Worm (Caenorhabditis elegans): ENCODE results near the gene ins-7.
"Not testable (repeated sequence)": the region's sequence is repeated elsewhere in the genome, so short reads cannot be mapped to it uniquely, and the experiment has no call there.

Gene ins-7

DNA sequence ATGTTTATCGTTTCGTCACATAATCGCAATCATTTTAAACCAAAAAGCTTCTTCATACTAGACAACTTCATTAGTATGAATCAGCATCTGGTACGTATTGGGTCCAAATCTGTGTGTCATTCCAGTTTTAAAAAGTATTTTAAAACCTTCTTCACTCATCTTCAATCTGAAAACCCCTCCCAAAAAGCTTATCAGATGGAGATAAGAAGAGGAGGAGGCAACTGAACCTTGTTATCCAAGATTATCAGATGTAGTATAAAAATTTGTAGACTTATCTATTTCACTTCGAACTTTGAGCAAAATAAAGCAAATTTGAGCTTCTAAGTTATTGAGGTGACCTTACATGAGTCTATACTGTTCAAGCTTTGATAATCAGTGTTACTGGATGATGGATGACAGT, 27.2 kb upstream of the ins-7 start, which contains the start of gene nhr-38:
TSS of gene nhr-38 (plus strand) at position 301 of the 400 bp plus-strand sequence.
- no peak for TF ChIP-seq tab-1 (GFP tag; IDR thresholded peaks at IDR 0.05)
- TF ChIP-seq ref-1 (GFP tag; conservative IDR thresholded peaks at IDR 0.05), result no peak
- no peak for TF ChIP-seq cog-1 (tag; optimal IDR thresholded peaks at IDR 0.05)
- TF ChIP-seq klf-2 (GFP tag; conservative IDR thresholded peaks at IDR 0.05), result no peak
- TF ChIP-seq T22C8.4 (GFP tag; IDR thresholded peaks at IDR 0.05), result no peak
- TF ChIP-seq ztf-23 (GFP tag; IDR thresholded peaks at IDR 0.05), result no peak
- no peak for TF ChIP-seq flt-1 (GFP tag; IDR thresholded peaks at IDR 0.05)
- no peak for TF ChIP-seq med-1 (GFP tag; optimal IDR thresholded peaks at IDR 0.05; ENCODE audit: insufficient read depth)
- no peak for TF ChIP-seq ztf-29 (GFP tag; IDR thresholded peaks at IDR 0.05)

DNA sequence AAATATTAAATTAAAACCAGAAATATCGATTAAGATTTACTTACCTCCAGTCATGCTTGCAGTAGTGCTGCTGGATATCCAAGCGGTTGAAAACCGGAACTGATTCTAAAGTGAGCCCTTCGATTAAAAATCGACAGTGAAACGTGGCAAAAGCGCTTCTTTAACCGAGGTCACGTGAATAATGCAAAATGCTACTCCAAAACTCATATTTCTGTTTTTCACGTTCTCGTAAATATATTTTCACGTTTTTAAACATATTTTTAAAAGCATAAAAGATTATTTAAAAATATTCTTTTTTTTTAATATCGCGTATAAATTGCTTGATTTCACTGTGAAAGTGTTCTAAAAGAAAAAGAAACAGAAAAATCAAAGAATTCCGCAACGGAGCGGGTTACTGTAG, 26.6 kb upstream of the ins-7 start, which contains the start of gene ant-1.3:
TSS of gene ant-1.3 (minus strand) at position 101 of the 400 bp plus-strand sequence.
- TF ChIP-seq med-1 (GFP tag; optimal IDR thresholded peaks at IDR 0.05; ENCODE audit: insufficient read depth) (no peak), ztf-23 (GFP tag; IDR thresholded peaks at IDR 0.05) (no peak), flt-1 (GFP tag; IDR thresholded peaks at IDR 0.05) (no peak), tab-1 (GFP tag; IDR thresholded peaks at IDR 0.05) (no peak), ref-1 (GFP tag; conservative IDR thresholded peaks at IDR 0.05) (no peak), ztf-29 (GFP tag; IDR thresholded peaks at IDR 0.05) (no peak), T22C8.4 (GFP tag; IDR thresholded peaks at IDR 0.05) (no peak), klf-2 (GFP tag; conservative IDR thresholded peaks at IDR 0.05) (no peak), cog-1 (tag; optimal IDR thresholded peaks at IDR 0.05) (no peak)

DNA sequence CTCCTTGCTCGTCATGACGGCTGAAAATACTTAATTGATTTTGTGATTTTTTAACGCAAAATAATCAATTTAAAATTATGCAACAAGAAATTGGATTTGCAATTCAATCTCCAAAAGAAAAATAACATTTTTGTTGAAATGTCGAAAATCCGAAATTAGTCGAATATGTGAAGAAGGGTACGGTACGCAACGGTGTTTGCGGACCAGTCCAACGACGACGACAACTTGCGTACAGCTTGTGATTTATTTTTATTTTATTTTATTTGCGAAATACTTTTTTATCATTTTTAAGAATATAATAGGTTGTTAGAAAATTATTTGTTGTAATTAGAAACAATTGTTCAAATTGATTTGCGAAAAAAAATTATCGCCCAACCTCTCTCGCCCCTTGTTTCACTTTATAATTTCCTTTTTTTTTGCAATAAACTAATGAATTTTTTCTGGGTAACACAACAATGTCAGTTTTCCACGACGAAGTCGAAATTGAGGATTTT, 24.1 kb upstream of the ins-7 start, which contains the start of the genes dcaf-1 and dph-3:
TSS of gene dcaf-1 (minus strand) at position 20 of the 494 bp plus-strand sequence.
TSS of gene dph-3 (plus strand) at position 444 of the 494 bp plus-strand sequence.
- TF ChIP-seq ztf-23 (GFP tag; IDR thresholded peaks at IDR 0.05), result no peak
- no peak for TF ChIP-seq cog-1 (tag; optimal IDR thresholded peaks at IDR 0.05)
- no peak for TF ChIP-seq flt-1 (GFP tag; IDR thresholded peaks at IDR 0.05)
- no peak for TF ChIP-seq tab-1 (GFP tag; IDR thresholded peaks at IDR 0.05)
- no peak for TF ChIP-seq ztf-29 (GFP tag; IDR thresholded peaks at IDR 0.05)
- no peak for TF ChIP-seq med-1 (GFP tag; optimal IDR thresholded peaks at IDR 0.05; ENCODE audit: insufficient read depth)
- TF ChIP-seq ref-1 (GFP tag; conservative IDR thresholded peaks at IDR 0.05), result no peak
- TF ChIP-seq klf-2 (GFP tag; conservative IDR thresholded peaks at IDR 0.05), result no peak
- no peak for TF ChIP-seq T22C8.4 (GFP tag; IDR thresholded peaks at IDR 0.05)

DNA sequence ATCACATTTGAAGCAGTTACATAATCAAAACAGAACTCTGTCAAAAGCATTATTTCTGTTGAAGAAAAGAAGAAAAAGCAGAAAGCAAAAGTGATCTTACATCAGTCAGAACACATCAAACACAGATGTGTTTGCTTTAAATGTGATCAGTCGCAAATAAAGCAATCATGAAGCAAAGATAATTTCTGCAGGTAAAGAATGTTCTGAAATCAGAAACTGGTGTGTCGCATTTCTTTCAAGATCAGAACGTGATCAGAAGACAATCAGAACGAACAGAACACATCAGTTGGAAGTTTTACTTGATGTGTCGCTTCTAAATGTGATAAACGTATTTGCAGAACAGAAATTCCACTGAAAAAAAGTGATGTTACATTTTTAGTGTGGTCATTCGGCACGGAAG, 16.4 kb upstream of the ins-7 start:
- TF ChIP-seq klf-2 (GFP tag; conservative IDR thresholded peaks at IDR 0.05) (no peak), flt-1 (GFP tag; IDR thresholded peaks at IDR 0.05) (no peak), cog-1 (tag; optimal IDR thresholded peaks at IDR 0.05) (no peak), ztf-29 (GFP tag; IDR thresholded peaks at IDR 0.05) (no peak), ztf-23 (GFP tag; IDR thresholded peaks at IDR 0.05) (no peak), med-1 (GFP tag; optimal IDR thresholded peaks at IDR 0.05; ENCODE audit: insufficient read depth) (no peak), T22C8.4 (GFP tag; IDR thresholded peaks at IDR 0.05) (no peak), tab-1 (GFP tag; IDR thresholded peaks at IDR 0.05) (no peak), ref-1 (GFP tag; conservative IDR thresholded peaks at IDR 0.05) (no peak)

ce11 chrIV:9697869-9698268, 15.2 kb upstream of the ins-7 start:
- no peak for TF ChIP-seq tab-1 (GFP tag; IDR thresholded peaks at IDR 0.05)
- no peak for TF ChIP-seq ztf-23 (GFP tag; IDR thresholded peaks at IDR 0.05)
- no peak for TF ChIP-seq T22C8.4 (GFP tag; IDR thresholded peaks at IDR 0.05)
- no peak for TF ChIP-seq ref-1 (GFP tag; conservative IDR thresholded peaks at IDR 0.05)
- TF ChIP-seq ztf-29 (GFP tag; IDR thresholded peaks at IDR 0.05), result no peak
- TF ChIP-seq med-1 (GFP tag; optimal IDR thresholded peaks at IDR 0.05; ENCODE audit: insufficient read depth), result no peak
- no peak for TF ChIP-seq flt-1 (GFP tag; IDR thresholded peaks at IDR 0.05)
- no peak for TF ChIP-seq klf-2 (GFP tag; conservative IDR thresholded peaks at IDR 0.05)

DNA sequence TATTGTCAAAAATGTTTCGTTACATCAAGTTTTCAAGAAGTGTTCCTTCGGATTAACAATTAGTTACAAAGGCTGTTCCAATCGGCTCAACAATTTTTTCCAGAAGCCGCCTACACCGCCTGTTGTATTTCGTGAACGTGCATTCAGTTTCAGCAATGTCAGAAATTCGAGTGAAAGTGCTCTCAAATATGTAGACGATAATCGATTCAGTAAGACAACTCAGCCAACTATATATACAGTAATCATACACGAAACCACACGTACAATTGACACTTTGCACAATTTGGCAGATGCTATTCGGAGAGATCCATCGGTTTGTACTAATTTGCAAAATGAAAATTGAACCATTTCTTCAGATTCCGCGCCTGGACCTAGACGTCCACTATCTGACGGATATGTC, 13.9 kb upstream of the ins-7 start:
- no peak for TF ChIP-seq flt-1 (GFP tag; IDR thresholded peaks at IDR 0.05)
- TF ChIP-seq T22C8.4 (GFP tag; IDR thresholded peaks at IDR 0.05), result no peak
- TF ChIP-seq klf-2 (GFP tag; conservative IDR thresholded peaks at IDR 0.05), result no peak
- TF ChIP-seq tab-1 (GFP tag; IDR thresholded peaks at IDR 0.05), result no peak
- no peak for TF ChIP-seq ref-1 (GFP tag; conservative IDR thresholded peaks at IDR 0.05)
- TF ChIP-seq cog-1 (tag; optimal IDR thresholded peaks at IDR 0.05), result no peak
- no peak for TF ChIP-seq ztf-29 (GFP tag; IDR thresholded peaks at IDR 0.05)
- TF ChIP-seq med-1 (GFP tag; optimal IDR thresholded peaks at IDR 0.05; ENCODE audit: insufficient read depth), result no peak
- TF ChIP-seq ztf-23 (GFP tag; IDR thresholded peaks at IDR 0.05), result no peak

DNA sequence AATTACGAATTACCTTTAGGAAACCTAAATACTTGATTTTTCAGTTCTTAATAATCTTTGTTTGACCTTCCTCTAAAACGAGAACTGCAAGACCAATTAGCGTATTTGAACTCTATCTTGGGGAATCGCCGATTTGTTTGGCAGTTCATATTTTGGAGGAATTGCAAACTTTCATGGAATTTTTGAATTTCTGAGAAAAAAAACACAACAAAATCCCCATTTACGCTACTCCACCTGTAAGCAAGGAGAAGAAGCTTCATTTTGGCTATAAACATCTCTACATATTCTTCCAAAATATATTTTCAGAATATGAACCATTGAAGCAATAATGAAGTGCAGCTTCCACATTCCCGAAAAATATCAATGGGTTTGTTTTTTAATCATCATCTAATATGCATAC, 10.2 kb upstream of the ins-7 start, which contains the start of gene twk-9:
TSS of gene twk-9 (plus strand) at position 301 of the 400 bp plus-strand sequence.
- no peak for TF ChIP-seq klf-2 (GFP tag; conservative IDR thresholded peaks at IDR 0.05)
- TF ChIP-seq cog-1 (tag; optimal IDR thresholded peaks at IDR 0.05), result no peak
- TF ChIP-seq T22C8.4 (GFP tag; IDR thresholded peaks at IDR 0.05), result no peak
- TF ChIP-seq flt-1 (GFP tag; IDR thresholded peaks at IDR 0.05), result no peak
- no peak for TF ChIP-seq ref-1 (GFP tag; conservative IDR thresholded peaks at IDR 0.05)
- no peak for TF ChIP-seq ztf-23 (GFP tag; IDR thresholded peaks at IDR 0.05)
- no peak for TF ChIP-seq med-1 (GFP tag; optimal IDR thresholded peaks at IDR 0.05; ENCODE audit: insufficient read depth)
- TF ChIP-seq ztf-29 (GFP tag; IDR thresholded peaks at IDR 0.05), result no peak
- no peak for TF ChIP-seq tab-1 (GFP tag; IDR thresholded peaks at IDR 0.05)

DNA sequence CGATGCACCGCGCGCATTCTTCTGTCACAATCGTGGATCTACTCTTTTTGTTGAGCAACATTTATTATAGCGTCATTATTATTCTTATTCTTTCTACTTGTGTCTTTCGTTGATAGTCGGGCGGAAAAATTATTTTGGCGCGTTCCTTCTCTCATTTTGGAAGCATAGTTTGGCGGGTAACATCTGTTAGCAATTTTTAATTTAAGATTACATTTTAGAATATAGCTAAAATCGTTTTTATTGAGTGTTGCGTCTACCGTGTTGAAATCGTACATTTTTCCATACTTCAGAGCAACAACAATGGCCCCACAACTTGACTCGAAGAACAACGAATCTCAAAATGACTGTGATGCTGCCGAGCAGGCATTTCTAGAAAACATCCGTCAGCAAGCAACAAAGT, 8.0 kb upstream of the ins-7 start, which contains the start of gene sdz-36:
TSS of gene sdz-36 (plus strand) at position 301 of the 400 bp plus-strand sequence.
- no peak for TF ChIP-seq ztf-23 (GFP tag; IDR thresholded peaks at IDR 0.05)
- no peak for TF ChIP-seq tab-1 (GFP tag; IDR thresholded peaks at IDR 0.05)
- no peak for TF ChIP-seq ztf-29 (GFP tag; IDR thresholded peaks at IDR 0.05)
- no peak for TF ChIP-seq klf-2 (GFP tag; conservative IDR thresholded peaks at IDR 0.05)
- no peak for TF ChIP-seq flt-1 (GFP tag; IDR thresholded peaks at IDR 0.05)
- TF ChIP-seq ref-1 (GFP tag; conservative IDR thresholded peaks at IDR 0.05), result no peak
- TF ChIP-seq med-1 (GFP tag; optimal IDR thresholded peaks at IDR 0.05; ENCODE audit: insufficient read depth), result no peak
- TF ChIP-seq cog-1 (tag; optimal IDR thresholded peaks at IDR 0.05), result no peak
- TF ChIP-seq T22C8.4 (GFP tag; IDR thresholded peaks at IDR 0.05), result no peak

ce11 chrIV:9688715-9689114, 6.1 kb upstream of the ins-7 start, which contains the start of gene msp-76:
Gene msp-76 (plus strand): TSS chrIV:9689015.
- not testable (repeated sequence) for TF ChIP-seq cog-1 (tag; optimal IDR thresholded peaks at IDR 0.05); tab-1 (GFP tag; IDR thresholded peaks at IDR 0.05); klf-2 (GFP tag; conservative IDR thresholded peaks at IDR 0.05)
